Worm (Caenorhabditis elegans) whole organism, L2 larva: Measurements from ENCODE around the gene lec-5.

ENCODE experiments used
- Y55F3AM.14 ChIP-seq: fragments of 200-800 bp; sonication (Bioruptor generic); optimal IDR thresholded peaks from 2 replicates; lab custom pipeline; 2018; ENCODE audit warnings: mild to moderate bottlenecking, missing genetic modification characterization, missing compliant biosample characterization
- blmp-1 ChIP-seq: sonication (generic microtip); optimal IDR thresholded peaks from 2 replicates; lab custom pipeline; 2017; ENCODE audit warnings: missing genetic modification characterization, mild to moderate bottlenecking, missing compliant biosample characterization, antibody characterized with exemption, moderate library complexity; ENCODE audit not compliant: insufficient read depth
- ceh-82 ChIP-seq: fragments of 150-350 bp; optimal IDR thresholded peaks from 2 replicates; lab custom pipeline; 2014; ENCODE audit warnings: missing biosample characterization, missing genetic modification characterization
- elt-3 ChIP-seq: sonication (generic microtip); optimal IDR thresholded peaks from 2 replicates; lab custom pipeline; 2017; ENCODE audit warnings: missing biosample characterization, missing genetic modification characterization
- fos-1 ChIP-seq: fragments of 150-350 bp; optimal IDR thresholded peaks from 2 replicates; lab custom pipeline; 2014; ENCODE audit warnings: missing biosample characterization, missing genetic modification characterization
- lin-13 ChIP-seq: fragments of 150-350 bp; optimal IDR thresholded peaks from 2 replicates; lab custom pipeline; 2014; ENCODE audit warnings: missing biosample characterization, missing genetic modification reagents, missing genetic modification characterization
- lin-39 ChIP-seq: fragments of 150-350 bp; optimal IDR thresholded peaks from 2 replicates; lab custom pipeline; 2014; ENCODE audit warnings: missing biosample characterization, missing genetic modification reagents, missing genetic modification characterization
- mdl-1 ChIP-seq, 2 experiments: fragments of 150-350 bp in 1 of 2; sonication (generic microtip) in 1 of 2; optimal IDR thresholded peaks; 2 replicates each; lab custom pipeline; 2017; ENCODE audit warnings: missing biosample characterization in 2 of 2, missing genetic modification characterization in 2 of 2
- nhr-237 ChIP-seq: fragments of 150-350 bp; optimal IDR thresholded peaks from 2 replicates; lab custom pipeline; 2014; ENCODE audit warnings: missing biosample characterization, missing genetic modification characterization
- nhr-77 ChIP-seq: fragments of 150-350 bp; optimal IDR thresholded peaks from 2 replicates; lab custom pipeline; 2014; ENCODE audit warnings: missing biosample characterization, missing genetic modification characterization
- skn-1 ChIP-seq: sonication (generic microtip); optimal IDR thresholded peaks from 2 replicates; lab custom pipeline; 2017; ENCODE audit warnings: missing biosample characterization, missing genetic modification characterization
- unc-55 ChIP-seq: fragments of 150-350 bp; sonication (generic microtip); optimal IDR thresholded peaks from 3 replicates; lab custom pipeline; 2014; ENCODE audit warnings: missing biosample characterization, missing genetic modification reagents, missing genetic modification characterization
- zag-1 ChIP-seq: fragments of 150-350 bp; optimal IDR thresholded peaks from 2 replicates; lab custom pipeline; 2014; ENCODE audit warnings: missing biosample characterization, missing genetic modification characterization
- ztf-1 ChIP-seq: fragments of 200-800 bp; sonication (Bioruptor generic); conservative IDR thresholded peaks from 2 replicates; pipeline ENCODE4 v1.3.6; 2022; ENCODE audit warnings: missing genetic modification characterization, missing compliant biosample characterization

DNA sequence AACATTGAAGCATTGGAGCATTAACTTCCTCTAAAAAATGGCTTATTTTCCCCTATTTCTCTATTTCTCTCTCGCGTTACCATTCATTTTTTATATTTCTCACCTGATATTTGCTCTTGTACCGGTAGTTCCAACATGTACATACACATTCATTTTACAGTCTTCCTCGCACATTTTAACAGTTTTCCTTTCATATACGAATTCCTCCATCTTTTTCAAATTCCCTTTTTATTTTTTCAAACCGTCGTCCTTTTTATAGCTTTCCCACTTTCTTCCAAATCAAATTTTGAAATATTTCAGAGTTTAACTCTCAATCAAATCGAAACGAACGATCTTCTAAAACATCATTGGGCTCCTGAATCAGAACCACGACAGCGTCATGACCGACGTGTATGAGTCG lies 43.3 kb upstream of the lec-5 start, which contains the start of gene rfip-1:
- TF ChIP-seq ceh-82 (no peak), lin-39 (tag; lab: Kevin White, UChicago) (no peak), zag-1 (tag; lab: Kevin White, UChicago) (no peak), lin-13 (no peak), skn-1 (no peak), elt-3 (tag; lab: Kevin White, UChicago) (no peak), ztf-1 (GFP tag; lab: Robert Waterston, UW) (no peak), unc-55 (no peak), nhr-237 (tag; lab: Kevin White, UChicago) (no peak), fos-1 (tag; lab: Kevin White, UChicago) (no peak), blmp-1 (tag; lab: Kevin White, UChicago) (no peak), nhr-77 (tag; lab: Kevin White, UChicago) (no peak), mdl-1 (tag; optimal IDR thresholded peaks at IDR 0.05; lab: Kevin White, UChicago) (no peak), Y55F3AM.14 (GFP tag; lab: Kevin White, UChicago) (no peak)
